Worm (Caenorhabditis elegans) whole organism, young adult: ENCODE results near the gene srh-145.

Experiments used
- B0261.1 ChIP-seq: sonication (generic microtip); optimal IDR thresholded peaks from 2 replicates; lab custom pipeline; 2016; ENCODE audit warnings: mild to moderate bottlenecking, missing genetic modification characterization, moderate library complexity, missing compliant biosample characterization
- F33H1.4 ChIP-seq: fragments of 200-800 bp; sonication (Bioruptor generic); IDR thresholded peaks from 2 replicates; pipeline ENCODE4 v1.3.6; 2022; ENCODE audit warnings: missing genetic modification reagents, missing genetic modification characterization, missing compliant biosample characterization
- Y79H2A.3 ChIP-seq: fragments of 200-800 bp; sonication (Bioruptor generic); conservative IDR thresholded peaks from 2 replicates; pipeline ENCODE4 v1.3.6; 2022; ENCODE audit warnings: missing genetic modification reagents, missing genetic modification characterization, missing compliant biosample characterization
- athp-1 ChIP-seq: sonication (generic microtip); optimal IDR thresholded peaks from 2 replicates; lab custom pipeline; 2017; ENCODE audit warnings: mild to moderate bottlenecking, missing genetic modification characterization, missing compliant biosample characterization
- ccch-3 ChIP-seq: fragments of 200-800 bp; sonication (Bioruptor generic); optimal IDR thresholded peaks from 2 replicates; lab custom pipeline; 2018; ENCODE audit warnings: mild to moderate bottlenecking, missing genetic modification characterization, missing compliant biosample characterization
- madf-8 ChIP-seq: fragments of 200-800 bp; sonication (Bioruptor generic); conservative IDR thresholded peaks from 2 replicates; pipeline ENCODE4 v1.3.6; 2022; ENCODE audit warnings: missing genetic modification reagents, missing genetic modification characterization, missing compliant biosample characterization
- sea-2 ChIP-seq: fragments of 200-800 bp; sonication (Bioruptor generic); IDR thresholded peaks from 2 replicates; pipeline ENCODE4 v1.3.6; 2022; ENCODE audit warnings: missing genetic modification characterization, missing compliant biosample characterization

DNA sequence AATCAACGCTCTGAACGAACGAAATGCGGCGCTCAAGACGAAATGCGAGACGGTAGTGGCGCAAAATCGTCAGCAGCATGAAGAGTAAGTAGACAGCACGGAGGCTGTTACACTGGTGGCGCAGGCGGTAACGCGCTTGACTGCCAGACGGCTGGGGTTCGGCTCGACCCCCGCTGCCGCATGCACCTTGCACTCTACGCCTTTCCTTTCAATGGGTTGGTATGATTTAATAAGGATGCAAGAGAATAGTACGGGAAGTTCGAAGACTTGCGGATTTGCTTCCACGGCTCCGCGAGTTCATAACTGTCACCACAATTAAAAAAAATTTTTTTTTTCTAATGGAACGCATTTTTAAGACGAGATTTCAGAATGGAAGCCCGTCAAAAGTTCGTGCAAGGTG is 40.5 kb upstream of the srh-145 start:
- TF ChIP-seq sea-2 (GFP tag; lab: Robert Waterston, UW) (0 out of 2 replicates have a peak, but pooled peaks have one; percentile 29), athp-1 (peak; percentile 89), F33H1.4 (GFP tag; lab: Robert Waterston, UW) (peak; percentile 51), Y79H2A.3 (GFP tag; lab: Robert Waterston, UW) (0 out of 2 replicates have a peak, but pooled peaks have one; percentile 58), madf-8 (GFP tag; lab: Robert Waterston, UW) (0 out of 2 replicates have a peak, but pooled peaks have one; percentile 10), B0261.1 (peak; percentile 94), ccch-3 (GFP tag; lab: Kevin White, UChicago) (peak; percentile 32)
